Worm (Caenorhabditis elegans): ENCODE results near the gene srw-73.

DNA sequence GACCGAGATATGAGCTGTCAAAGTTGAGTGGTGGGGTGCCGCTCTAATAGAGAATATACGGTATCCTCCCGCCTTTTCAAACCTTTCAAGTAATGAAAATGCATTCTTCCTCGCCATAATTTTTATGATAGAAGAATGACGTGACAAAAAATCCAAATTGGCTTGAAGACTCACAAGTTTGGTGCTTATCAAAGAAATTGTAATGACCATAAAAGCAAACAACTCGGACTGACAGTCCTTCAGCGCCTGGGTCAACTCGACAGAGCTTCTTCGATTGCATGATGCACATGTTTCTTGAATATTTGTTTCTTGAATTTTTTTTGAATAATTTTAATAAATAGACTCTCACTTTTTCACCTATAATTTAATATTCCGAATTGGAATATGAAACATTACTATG lies 17.1 kb upstream of the srw-73 start:
- TF ChIP-seq flh-1 (GFP tag; optimal IDR thresholded peaks at IDR 0.05) = no peak
- TF ChIP-seq elt-1 (tag; optimal IDR thresholded peaks at IDR 0.05; ENCODE audit: borderline replicate concordance, insufficient read depth) = no peak
- no peak for TF ChIP-seq M03D4.4 (tag; optimal IDR thresholded peaks at IDR 0.05)
- TF ChIP-seq nhr-237 (tag; optimal IDR thresholded peaks at IDR 0.05) = no peak
- TF ChIP-seq nhr-12 (tag; optimal IDR thresholded peaks at IDR 0.05) = no peak
- TF ChIP-seq nhr-28 (tag; optimal IDR thresholded peaks at IDR 0.05) = no peak
- TF ChIP-seq lin-13 (tag; optimal IDR thresholded peaks at IDR 0.05) = no peak
- no peak for TF ChIP-seq mab-5 (tag; optimal IDR thresholded peaks at IDR 0.05)
